Fruit fly (Drosophila melanogaster) whole organism, embryonic: ENCODE results near the gene Pex11c.

ENCODE experiments used
- CG10147 ChIP-seq: fragments of 200-800 bp; sonication (Bioruptor generic); optimal IDR thresholded peaks from 2 replicates; lab custom pipeline; 2019; ENCODE audit warnings: missing biosample characterization, mild to moderate bottlenecking, missing genetic modification characterization, moderate library complexity
- CG10274 ChIP-seq: fragments of 200-800 bp; sonication (Bioruptor generic); optimal IDR thresholded peaks from 3 replicates; lab custom pipeline; 2017; ENCODE audit warnings: missing biosample characterization, mild to moderate bottlenecking, missing genetic modification characterization
- CG13123 ChIP-seq: fragments of 200-800 bp; sonication (Bioruptor generic); optimal IDR thresholded peaks from 2 replicates; lab custom pipeline; 2016; ENCODE audit warnings: missing biosample characterization, missing genetic modification characterization
- CG17802 ChIP-seq: fragments of 200-800 bp; sonication (Bioruptor generic); optimal IDR thresholded peaks from 2 replicates; lab custom pipeline; 2018; ENCODE audit warnings: missing biosample characterization, mild to moderate bottlenecking, missing genetic modification characterization, moderate library complexity
- CG18262 ChIP-seq: fragments of 200-800 bp; optimal IDR thresholded peaks from 3 replicates; lab custom pipeline; 2019; ENCODE audit warnings: missing biosample characterization, mild to moderate bottlenecking, missing genetic modification characterization, moderate library complexity
- CG2199 ChIP-seq: fragments of 200-800 bp; sonication (Bioruptor generic); IDR thresholded peaks from 3 replicates; pipeline ENCODE4 v1.3.6; 2022; ENCODE audit warnings: missing biosample characterization, missing genetic modification characterization
- CG2875 ChIP-seq: fragments of 200-800 bp; sonication (Bioruptor generic); optimal IDR thresholded peaks from 2 replicates; lab custom pipeline; 2017; ENCODE audit warnings: missing biosample characterization, mild to moderate bottlenecking, missing genetic modification characterization, missing genetic modification reagents
- CG31388 ChIP-seq: fragments of 200-800 bp; sonication (Bioruptor generic); optimal IDR thresholded peaks from 2 replicates; lab custom pipeline; 2016; ENCODE audit warnings: missing biosample characterization, missing genetic modification characterization
- CG4360 ChIP-seq: fragments of 200-800 bp; sonication (Bioruptor generic); IDR thresholded peaks from 2 replicates; pipeline ENCODE4 v1.3.6; 2022; ENCODE audit warnings: missing biosample characterization, missing genetic modification characterization
- CG4707 ChIP-seq: fragments of 200-800 bp; sonication (Bioruptor generic); optimal IDR thresholded peaks from 2 replicates; lab custom pipeline; 2018; ENCODE audit warnings: missing biosample characterization, mild to moderate bottlenecking, missing genetic modification characterization, moderate library complexity
- CG6175 ChIP-seq: fragments of 200-800 bp; sonication (Bioruptor generic); IDR thresholded peaks from 3 replicates; pipeline ENCODE4 v1.3.6; 2022; ENCODE audit warnings: missing biosample characterization, missing genetic modification characterization
- CG6272 ChIP-seq: fragments of 200-800 bp; sonication (Bioruptor generic); IDR thresholded peaks from 2 replicates; pipeline ENCODE4 v1.3.6; 2022; ENCODE audit warnings: missing biosample characterization, missing genetic modification characterization
- CG6683 ChIP-seq: fragments of 200-800 bp; sonication (Bioruptor generic); optimal IDR thresholded peaks from 2 replicates; lab custom pipeline; 2017; ENCODE audit warnings: missing biosample characterization, mild to moderate bottlenecking, missing genetic modification characterization, missing genetic modification reagents
- CG8765 ChIP-seq: fragments of 200-800 bp; sonication (Bioruptor generic); IDR thresholded peaks from 2 replicates; pipeline ENCODE4 v1.3.6; 2022; ENCODE audit warnings: missing biosample characterization, missing genetic modification characterization
- CG9727 ChIP-seq: fragments of 200-800 bp; sonication (Bioruptor generic); optimal IDR thresholded peaks from 3 replicates; lab custom pipeline; 2017; ENCODE audit warnings: missing biosample characterization, mild to moderate bottlenecking, missing genetic modification characterization
- CG9797 ChIP-seq: fragments of 200-800 bp; sonication (Bioruptor generic); optimal IDR thresholded peaks from 3 replicates; lab custom pipeline; 2018; ENCODE audit warnings: missing biosample characterization, mild to moderate bottlenecking, missing genetic modification characterization
- CrebB ChIP-seq: fragments of 200-800 bp; sonication (Bioruptor generic); optimal IDR thresholded peaks from 3 replicates; lab custom pipeline; 2018; ENCODE audit warnings: missing biosample characterization, mild to moderate bottlenecking, missing genetic modification characterization
- Dek ChIP-seq: fragments of 200-800 bp; sonication (Bioruptor generic); optimal IDR thresholded peaks from 3 replicates; lab custom pipeline; 2019; ENCODE audit warnings: missing biosample characterization, mild to moderate bottlenecking, missing genetic modification characterization, moderate library complexity
- Dfd ChIP-seq, 2 experiments: fragments of >200 bp; optimal IDR thresholded peaks; 2 replicates each; lab custom pipeline; 2017; ENCODE audit warnings: missing biosample characterization in 2 of 2, missing genetic modification characterization in 2 of 2
- Fer3 ChIP-seq: fragments of 200-800 bp; sonication (Bioruptor generic); optimal IDR thresholded peaks from 2 replicates; lab custom pipeline; 2018; ENCODE audit warnings: missing biosample characterization, mild to moderate bottlenecking, missing genetic modification characterization, moderate library complexity
- Hand ChIP-seq: fragments of 200-800 bp; sonication (Bioruptor generic); optimal IDR thresholded peaks from 2 replicates; lab custom pipeline; 2017; ENCODE audit warnings: mild to moderate bottlenecking, missing biosample characterization, missing genetic modification reagents, missing genetic modification characterization
- HmgZ ChIP-seq: fragments of 200-800 bp; sonication (Bioruptor generic); optimal IDR thresholded peaks from 2 replicates; lab custom pipeline; 2018; ENCODE audit warnings: missing biosample characterization, mild to moderate bottlenecking, missing genetic modification characterization
- Hsf ChIP-seq: fragments of 200-800 bp; sonication (Bioruptor generic); optimal IDR thresholded peaks from 3 replicates; lab custom pipeline; 2016; ENCODE audit warnings: missing biosample characterization, missing genetic modification characterization
- Med ChIP-seq: fragments of 200-800 bp; sonication (Bioruptor generic); peaks from one replicate; lab custom pipeline; 2016; ENCODE audit warnings: missing biosample characterization, missing genetic modification characterization, mild to moderate bottlenecking, inconsistent platforms, moderate library complexity
- Meics ChIP-seq: fragments of 200-800 bp; sonication (Bioruptor generic); optimal IDR thresholded peaks from 2 replicates; lab custom pipeline; 2017; ENCODE audit warnings: missing biosample characterization, mild to moderate bottlenecking, missing genetic modification characterization
- NK7.1 ChIP-seq: fragments of 200-800 bp; sonication (Bioruptor generic); optimal IDR thresholded peaks from 3 replicates; lab custom pipeline; 2016; ENCODE audit warnings: missing biosample characterization, missing genetic modification characterization
- Opbp ChIP-seq: fragments of 200-800 bp; sonication (Bioruptor generic); IDR thresholded peaks from 3 replicates; pipeline ENCODE4 v1.3.6; 2022; ENCODE audit warnings: missing biosample characterization, missing genetic modification characterization; ENCODE audit not compliant: partially characterized antibody
- PHDP ChIP-seq: fragments of 200-800 bp; sonication (Bioruptor generic); optimal IDR thresholded peaks from 3 replicates; lab custom pipeline; 2018; ENCODE audit warnings: missing biosample characterization, mild to moderate bottlenecking, missing genetic modification characterization, moderate library complexity
- Poxn ChIP-seq: fragments of 200-800 bp; sonication (Bioruptor generic); IDR thresholded peaks from 2 replicates; pipeline ENCODE4 v1.3.6; 2022; ENCODE audit warnings: missing biosample characterization, missing genetic modification characterization
- Usf ChIP-seq: fragments of 200-800 bp; sonication (Bioruptor generic); optimal IDR thresholded peaks from 2 replicates; lab custom pipeline; 2017; ENCODE audit warnings: missing genotype, missing biosample characterization, missing genetic modification characterization
- ase ChIP-seq: fragments of 200-800 bp; sonication (Bioruptor generic); IDR thresholded peaks from 3 replicates; pipeline ENCODE4 v1.3.6; 2022; ENCODE audit warnings: missing biosample characterization, missing genetic modification characterization
- chif ChIP-seq, 2 experiments: fragments of 200-800 bp; sonication (Bioruptor generic); optimal IDR thresholded peaks; 3 replicates each; lab custom pipeline; 2016; ENCODE audit warnings: missing biosample characterization in 2 of 2, missing genetic modification characterization in 2 of 2
- dati ChIP-seq: fragments of 200-800 bp; sonication (Bioruptor generic); IDR thresholded peaks from 2 replicates; pipeline ENCODE4 v1.3.6; 2022; ENCODE audit warnings: missing biosample characterization, missing genetic modification characterization
- esg ChIP-seq: fragments of 200-800 bp; sonication (Bioruptor generic); conservative IDR thresholded peaks from 2 replicates; pipeline ENCODE4 v1.3.6; 2022; ENCODE audit warnings: missing biosample characterization, missing genetic modification characterization
- gcm ChIP-seq: fragments of 200-800 bp; sonication (Bioruptor generic); optimal IDR thresholded peaks from 2 replicates; lab custom pipeline; 2019; ENCODE audit warnings: missing biosample characterization, mild to moderate bottlenecking, missing genetic modification characterization, moderate library complexity
- gt ChIP-seq: fragments of 200-800 bp; sonication (Bioruptor generic); IDR thresholded peaks from 2 replicates; pipeline ENCODE4 v1.3.6; 2022; ENCODE audit warnings: missing biosample characterization, missing genetic modification characterization
- hb ChIP-seq: fragments of 200-800 bp; sonication (Bioruptor generic); IDR thresholded peaks from 3 replicates; pipeline ENCODE4 v1.3.6; 2022; ENCODE audit warnings: missing biosample characterization, missing genetic modification characterization; ENCODE audit not compliant: partially characterized antibody
- knrl ChIP-seq: fragments of 200-800 bp; sonication (Bioruptor generic); IDR thresholded peaks from 3 replicates; pipeline ENCODE4 v1.3.6; 2022; ENCODE audit warnings: missing biosample characterization, missing genetic modification characterization; ENCODE audit not compliant: partially characterized antibody
- lola ChIP-seq, 3 experiments: fragments of >200 bp in 2 of 3; fragments of 200-800 bp in 1 of 3; sonication (Bioruptor generic) in 1 of 3; optimal IDR thresholded peaks; 2 replicates each; lab custom pipeline; 2017 to 2019; ENCODE audit warnings: missing biosample characterization in 3 of 3, missing genetic modification characterization in 3 of 3, mild to moderate bottlenecking in 1 of 3, moderate library complexity in 1 of 3
- nerfin-1 ChIP-seq: fragments of 200-800 bp; sonication (Bioruptor generic); optimal IDR thresholded peaks from 3 replicates; lab custom pipeline; 2019; ENCODE audit warnings: missing biosample characterization, mild to moderate bottlenecking, missing genetic modification characterization, moderate library complexity
- nerfin-2 ChIP-seq: fragments of 200-800 bp; sonication (Bioruptor generic); IDR thresholded peaks from 2 replicates; pipeline ENCODE4 v1.3.6; 2022; ENCODE audit warnings: missing biosample characterization, missing genetic modification characterization; ENCODE audit not compliant: partially characterized antibody
- scrt ChIP-seq: fragments of 200-800 bp; sonication (Bioruptor generic); optimal IDR thresholded peaks from 2 replicates; lab custom pipeline; 2018; ENCODE audit warnings: missing biosample characterization, mild to moderate bottlenecking, missing genetic modification characterization, moderate library complexity
- sens ChIP-seq: fragments of 200-800 bp; sonication (Bioruptor generic); peaks from one replicate; lab custom pipeline; 2016; ENCODE audit warnings: missing biosample characterization, missing genetic modification characterization
- sim ChIP-seq: fragments of 200-800 bp; sonication (Bioruptor generic); IDR thresholded peaks from 2 replicates; pipeline ENCODE4 v1.3.6; 2022; ENCODE audit warnings: missing biosample characterization, missing genetic modification characterization
- so ChIP-seq: fragments of 200-800 bp; sonication (Bioruptor generic); IDR thresholded peaks from 3 replicates; pipeline ENCODE4 v1.3.6; 2022; ENCODE audit warnings: missing biosample characterization, missing genetic modification characterization
- tio ChIP-seq: fragments of 200-800 bp; sonication (Bioruptor generic); optimal IDR thresholded peaks from 2 replicates; lab custom pipeline; 2017; ENCODE audit warnings: missing biosample characterization, missing genetic modification characterization, inconsistent platforms

Pex11c gene

DNA sequence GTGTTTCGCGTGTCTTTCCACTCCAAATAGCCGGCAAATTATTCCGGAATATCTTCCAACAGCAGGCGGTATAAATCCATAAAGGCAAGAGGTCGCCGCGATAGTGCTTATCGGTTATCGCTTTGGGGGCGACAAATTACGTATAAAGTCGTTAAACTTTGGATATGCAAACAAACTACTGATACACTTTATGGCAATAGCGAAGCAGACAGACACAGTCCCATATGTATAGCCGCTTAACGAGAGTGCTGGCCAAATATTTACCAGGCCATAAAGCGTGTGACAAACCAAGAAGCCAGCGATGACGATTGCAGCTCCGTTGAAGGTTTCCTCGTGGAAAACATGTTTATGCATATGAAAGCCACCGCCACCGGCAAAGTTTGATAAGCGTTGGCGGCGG lies 26.1 kb downstream of the Pex11c start (continued):
- TF ChIP-seq hb (GFP tag; lab: Robert Waterston, UW) (no peak), CG31388 (GFP tag; lab: Kevin White, UChicago) (no peak), CrebB (tag; lab: Kevin White, UChicago) (peak; percentile 66), nerfin-1 (tag; lab: Kevin White, UChicago) (peak; percentile 26), CG6683 (no peak), PHDP (tag; lab: Kevin White, UChicago) (peak; percentile 63), CG2875 (GFP tag; lab: Kevin White, UChicago) (peak; percentile 4)

DNA sequence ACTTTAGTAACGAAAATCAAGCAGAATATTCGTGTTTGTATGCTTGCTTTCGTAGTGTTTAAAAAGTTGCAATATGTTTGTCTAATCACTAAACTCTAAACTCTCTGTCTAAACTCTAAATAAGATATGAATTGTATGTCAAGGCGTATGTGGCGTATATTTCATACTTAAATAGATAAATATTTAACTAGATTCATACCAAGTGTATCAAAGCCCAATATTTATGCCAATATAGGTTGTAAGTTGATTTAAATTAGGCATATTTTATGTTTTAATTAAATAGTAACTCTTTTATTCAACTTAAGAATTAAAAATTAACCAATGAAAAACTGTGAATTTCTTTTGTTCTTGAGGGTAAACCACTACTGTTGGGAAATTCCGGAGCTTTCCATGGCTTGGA lies 29.8 kb downstream of the Pex11c start, which contains the start of gene wam:
Gene wam, minus strand, starts transcription at position 101 of the 400 bp plus-strand sequence.
- TF ChIP-seq CG4707 (no peak), Fer3 (tag; lab: Kevin White, UChicago) (no peak)

DNA sequence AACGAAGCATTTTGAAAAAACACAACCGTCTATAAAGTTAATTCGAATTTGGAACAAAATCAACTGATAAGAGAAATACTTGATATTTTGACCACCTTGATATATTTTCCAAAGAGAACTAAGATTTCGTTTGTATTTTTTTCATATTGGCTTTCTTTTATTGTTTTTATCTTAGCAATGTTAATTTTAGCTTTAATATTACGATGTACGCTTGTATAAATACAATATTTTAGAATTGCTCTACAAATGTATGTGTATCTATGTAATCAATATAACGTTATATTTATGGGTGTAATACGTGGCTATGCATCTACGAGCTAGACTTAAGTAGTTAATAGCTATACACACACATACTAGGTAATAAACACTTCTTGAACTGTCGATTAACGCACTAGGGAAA lies 31.9 kb downstream of the Pex11c start, which contains the start of gene bb8:
Gene bb8, minus strand, starts transcription at position 101 of the 400 bp plus-strand sequence.
- no peak for TF ChIP-seq CG10274 (GFP tag; lab: Kevin White, UChicago)
- no peak for TF ChIP-seq CG9727 (GFP tag; lab: Kevin White, UChicago)
- no peak for TF ChIP-seq Hand (GFP tag; lab: Kevin White, UChicago)
- TF ChIP-seq CG9797 (GFP tag; lab: Kevin White, UChicago), result no peak
- no peak for TF ChIP-seq Hsf (GFP tag; lab: Kevin White, UChicago)

DNA sequence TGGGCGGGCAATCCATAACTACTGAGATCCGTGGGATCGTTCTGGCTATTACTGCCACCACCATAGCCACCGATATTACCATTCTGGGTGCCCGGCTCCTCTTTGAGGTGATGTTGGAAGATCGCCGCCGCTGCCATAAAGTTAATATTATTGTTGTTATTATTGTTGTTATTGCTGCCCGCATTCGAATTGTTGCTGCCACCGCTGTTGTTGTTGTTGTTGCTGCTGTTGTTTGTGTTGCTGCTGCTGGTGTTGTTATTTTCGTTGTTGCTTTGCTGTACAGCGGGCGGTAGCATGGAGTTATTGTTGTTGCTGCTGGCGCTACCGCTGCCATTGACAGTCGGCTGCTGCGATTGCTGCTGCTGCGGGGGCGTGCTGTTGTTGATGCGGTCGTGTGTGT lies 34.1 kb downstream of the Pex11c start:
- TF ChIP-seq Med (peak; percentile 4), CG10147 (GFP tag; lab: Kevin White, UChicago) (no peak), gt (no peak), nerfin-2 (0 out of 2 replicates have a peak, but pooled peaks have one; percentile 21), CG2199 (GFP tag; lab: Robert Waterston, UW) (0 out of 3 replicates have a peak, but pooled peaks have one; percentile 42), CG6272 (no peak), sim (GFP tag; lab: Robert Waterston, UW) (no peak), CG13123 (GFP tag; lab: Kevin White, UChicago) (no peak), sens (GFP tag; lab: Kevin White, UChicago) (peak; percentile 54), gcm (GFP tag; lab: Kevin White, UChicago) (peak; percentile 55), tio (no peak), ase (GFP tag; lab: Robert Waterston, UW) (no peak), CG18262 (tag; lab: Kevin White, UChicago) (no peak), scrt (GFP tag; lab: Kevin White, UChicago) (no peak), CG4360 (GFP tag; lab: Robert Waterston, UW) (peak; percentile 85), chif (GFP tag; optimal IDR thresholded peaks at IDR 0.05; lab: Kevin White, UChicago) (no peak), CG17802 (tag; lab: Kevin White, UChicago) (no peak), so (GFP tag; lab: Robert Waterston, UW) (no peak), lola (GFP tag; optimal IDR thresholded peaks at IDR 0.05; lab: Kevin White, UChicago) (no peak), NK7.1 (GFP tag; lab: Kevin White, UChicago) (no peak), HmgZ (tag; lab: Kevin White, UChicago) (no peak), Dfd (GFP tag; optimal IDR thresholded peaks at IDR 0.05; lab: Kevin White, UChicago) (no peak), knrl (no peak), Usf (GFP tag; lab: Kevin White, UChicago) (no peak), esg (0 out of 2 replicates have a peak, but pooled peaks have one; percentile 8), dati (GFP tag; lab: Robert Waterston, UW) (no peak), Poxn (GFP tag; lab: Robert Waterston, UW) (no peak), Dek (no peak), CG8765 (GFP tag; lab: Robert Waterston, UW) (no peak), CG6175 (GFP tag; lab: Robert Waterston, UW) (no peak), Meics (GFP tag; lab: Kevin White, UChicago) (no peak), Opbp (GFP tag; lab: Robert Waterston, UW) (no peak)
